Worm (Caenorhabditis elegans) whole organism, mixed stage, embryonic: ENCODE results near the gene K05F6.12.

Experiments used
- M03D4.4 ChIP-seq: sonication (generic microtip); optimal IDR thresholded peaks from 2 replicates; lab custom pipeline; 2017; ENCODE audit warnings: mild to moderate bottlenecking, missing genetic modification characterization, missing compliant biosample characterization
- blmp-1 ChIP-seq: fragments of 150-350 bp; optimal IDR thresholded peaks from 2 replicates; lab custom pipeline; 2014; ENCODE audit warnings: missing biosample characterization, missing genetic modification characterization
- ceh-39 ChIP-seq: fragments of 150-350 bp; optimal IDR thresholded peaks from 2 replicates; lab custom pipeline; 2014; ENCODE audit warnings: missing biosample characterization, missing genetic modification characterization
- ceh-43 ChIP-seq: fragments of 200-800 bp; sonication (Bioruptor generic); optimal IDR thresholded peaks from 2 replicates; lab custom pipeline; 2018; ENCODE audit warnings: mild to moderate bottlenecking, missing genetic modification characterization, moderate library complexity, missing compliant biosample characterization
- ceh-83 ChIP-seq: fragments of 200-800 bp; sonication (Bioruptor generic); optimal IDR thresholded peaks from 2 replicates; lab custom pipeline; 2018; ENCODE audit warnings: mild to moderate bottlenecking, missing genetic modification characterization, missing compliant biosample characterization
- ces-1 ChIP-seq: fragments of 150-350 bp; optimal IDR thresholded peaks from 2 replicates; lab custom pipeline; 2014; ENCODE audit warnings: missing biosample characterization, missing genetic modification reagents, missing genetic modification characterization
- cnd-1 ChIP-seq: fragments of 200-800 bp; sonication (Bioruptor generic); optimal IDR thresholded peaks from 2 replicates; lab custom pipeline; 2018; ENCODE audit warnings: mild to moderate bottlenecking, missing genetic modification characterization, missing compliant biosample characterization
- drap-1 ChIP-seq: fragments of 200-800 bp; sonication (Bioruptor generic); optimal IDR thresholded peaks from 3 replicates; lab custom pipeline; 2018; ENCODE audit warnings: mild to moderate bottlenecking, missing genetic modification characterization, missing compliant biosample characterization
- elt-1 ChIP-seq: sonication (generic microtip); optimal IDR thresholded peaks from 2 replicates; lab custom pipeline; 2017; ENCODE audit warnings: missing genetic modification characterization, mild to moderate bottlenecking, missing compliant biosample characterization, antibody characterized with exemption, moderate library complexity, borderline replicate concordance; ENCODE audit not compliant: insufficient read depth
- elt-3 ChIP-seq: fragments of 150-350 bp; optimal IDR thresholded peaks from 2 replicates; lab custom pipeline; 2014; ENCODE audit warnings: missing biosample characterization, missing genetic modification characterization
- flh-1 ChIP-seq: fragments of 200-800 bp; sonication (Bioruptor generic); optimal IDR thresholded peaks from 2 replicates; lab custom pipeline; 2018; ENCODE audit warnings: mild to moderate bottlenecking, missing genetic modification characterization, moderate library complexity, missing compliant biosample characterization
- ham-2 ChIP-seq: fragments of 200-800 bp; sonication (Bioruptor generic); optimal IDR thresholded peaks from 2 replicates; lab custom pipeline; 2018; ENCODE audit warnings: mild to moderate bottlenecking, missing genetic modification characterization, missing compliant biosample characterization
- hlh-1 ChIP-seq: fragments of 150-350 bp; optimal IDR thresholded peaks from 2 replicates; lab custom pipeline; 2014; ENCODE audit warnings: missing biosample characterization, missing genetic modification reagents, missing genetic modification characterization
- lin-13 ChIP-seq: fragments of 150-350 bp; optimal IDR thresholded peaks from 2 replicates; lab custom pipeline; 2014; ENCODE audit warnings: missing biosample characterization, missing genetic modification characterization
- lsy-2 ChIP-seq: fragments of 150-350 bp; optimal IDR thresholded peaks from 2 replicates; lab custom pipeline; 2014; ENCODE audit warnings: missing biosample characterization, missing genetic modification characterization
- mab-5 ChIP-seq: fragments of 150-350 bp; optimal IDR thresholded peaks from 2 replicates; lab custom pipeline; 2014; ENCODE audit warnings: missing biosample characterization, missing genetic modification characterization
- mep-1 ChIP-seq: fragments of 150-350 bp; optimal IDR thresholded peaks from 2 replicates; lab custom pipeline; 2017; ENCODE audit warnings: missing biosample characterization, missing genetic modification reagents, missing genetic modification characterization, inconsistent platforms
- mls-2 ChIP-seq: sonication (generic microtip); optimal IDR thresholded peaks from 2 replicates; lab custom pipeline; 2016; ENCODE audit warnings: mild to moderate bottlenecking, missing genetic modification characterization, moderate library complexity, missing compliant biosample characterization
- nhr-12 ChIP-seq: fragments of 150-350 bp; optimal IDR thresholded peaks from 2 replicates; lab custom pipeline; 2014; ENCODE audit warnings: missing biosample characterization, missing genetic modification characterization
- nhr-2 ChIP-seq: fragments of 150-350 bp; optimal IDR thresholded peaks from 2 replicates; lab custom pipeline; 2014; ENCODE audit warnings: missing biosample characterization, missing genetic modification characterization
- nhr-237 ChIP-seq: fragments of 150-350 bp; optimal IDR thresholded peaks from 2 replicates; lab custom pipeline; 2014; ENCODE audit warnings: missing biosample characterization, missing genetic modification characterization
- nhr-28 ChIP-seq: fragments of 150-350 bp; optimal IDR thresholded peaks from 2 replicates; lab custom pipeline; 2014; ENCODE audit warnings: missing biosample characterization, missing genetic modification characterization
- nhr-76 ChIP-seq: sonication (generic microtip); optimal IDR thresholded peaks from 2 replicates; lab custom pipeline; 2017; ENCODE audit warnings: missing biosample characterization, missing genetic modification characterization
- sem-2 ChIP-seq: fragments of 200-800 bp; sonication (Bioruptor generic); optimal IDR thresholded peaks from 2 replicates; lab custom pipeline; 2018; ENCODE audit warnings: mild to moderate bottlenecking, missing genetic modification characterization, missing compliant biosample characterization
- sptf-1 ChIP-seq: sonication (generic microtip); optimal IDR thresholded peaks from 2 replicates; lab custom pipeline; 2017; ENCODE audit warnings: mild to moderate bottlenecking, missing genetic modification characterization, moderate library complexity, missing compliant biosample characterization
- tbx-8 ChIP-seq: fragments of 200-800 bp; sonication (Bioruptor generic); optimal IDR thresholded peaks from 2 replicates; lab custom pipeline; 2018; ENCODE audit warnings: mild to moderate bottlenecking, missing genetic modification characterization, moderate library complexity, missing compliant biosample characterization
- unc-120 ChIP-seq: sonication (generic microtip); optimal IDR thresholded peaks from 2 replicates; lab custom pipeline; 2017; ENCODE audit warnings: missing genetic modification characterization, missing compliant biosample characterization; ENCODE audit not compliant: poor library complexity, severe bottlenecking
- unc-39 ChIP-seq: fragments of 150-350 bp; optimal IDR thresholded peaks from 2 replicates; lab custom pipeline; 2014; ENCODE audit warnings: missing biosample characterization, missing genetic modification characterization
- unc-62 ChIP-seq: fragments of 150-350 bp; optimal IDR thresholded peaks from 2 replicates; lab custom pipeline; 2014; ENCODE audit warnings: missing biosample characterization, missing genetic modification reagents, missing genetic modification characterization
- zip-8 ChIP-seq: fragments of 150-350 bp; optimal IDR thresholded peaks from 2 replicates; lab custom pipeline; 2014; ENCODE audit warnings: missing biosample characterization, missing genetic modification characterization
- ztf-11 ChIP-seq: fragments of 150-350 bp; optimal IDR thresholded peaks from 2 replicates; lab custom pipeline; 2014; ENCODE audit warnings: missing biosample characterization, missing genetic modification characterization

Gene K05F6.12

DNA sequence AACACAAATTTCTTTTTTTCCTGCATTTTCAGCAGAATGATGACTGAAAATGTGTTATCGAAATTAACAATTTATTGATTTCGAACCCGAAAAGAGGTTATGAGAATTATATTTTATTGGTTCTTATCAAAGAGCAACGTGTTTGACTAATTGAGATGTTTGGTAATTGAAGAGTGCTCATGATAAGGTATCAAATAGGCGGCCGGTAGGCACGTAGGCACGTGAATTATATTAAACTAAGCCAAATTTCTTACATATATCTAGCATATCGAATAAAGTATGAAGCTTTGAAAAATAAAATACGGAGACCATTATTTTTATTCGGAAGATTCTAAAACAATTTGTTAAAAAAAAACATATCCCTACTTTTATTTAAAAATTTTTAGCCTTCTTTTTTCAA is 28.4 kb upstream of the K05F6.12 start, which contains the start of gene math-45:
Gene math-45 (minus strand): TSS at position 101 of the 400 bp plus-strand sequence.
- TF ChIP-seq lsy-2 (no peak), ceh-39 (tag; lab: Kevin White, UChicago) (no peak), ceh-43 (no peak), nhr-12 (tag; lab: Kevin White, UChicago) (no peak), mls-2 (tag; lab: Kevin White, UChicago) (no peak), lin-13 (no peak)

- TF ChIP-seq unc-62 (no peak), blmp-1 (tag; lab: Kevin White, UChicago) (no peak), mep-1 (tag; lab: Kevin White, UChicago) (no peak), cnd-1 (tag; lab: Kevin White, UChicago) (no peak), unc-120 (tag; lab: Kevin White, UChicago) (no peak), unc-39 (tag; lab: Kevin White, UChicago) (no peak), nhr-28 (no peak), nhr-76 (tag; lab: Kevin White, UChicago) (no peak), sptf-1 (tag; lab: Kevin White, UChicago) (no peak), lin-13 (no peak), zip-8 (no peak)
These were observed 26.8 kb upstream of the K05F6.12 start, which contains the start of gene Y51H7BR.8 for ce11 chrII:1518914-1519313. TSS of gene Y51H7BR.8 (plus strand) at chrII:1519214.

ce11 chrII:1519867-1520266 is 25.9 kb upstream of the K05F6.12 start:
- TF ChIP-seq ceh-83 (GFP tag; lab: Kevin White, UChicago), result peak; percentile 20
- TF ChIP-seq sem-2, result peak; percentile 11
- TF ChIP-seq unc-120 (tag; lab: Kevin White, UChicago), result no peak
- TF ChIP-seq ces-1 (GFP tag; lab: Kevin White, UChicago), result peak; percentile 29
- TF ChIP-seq sptf-1 (tag; lab: Kevin White, UChicago), result peak; percentile 54
- TF ChIP-seq mls-2 (tag; lab: Kevin White, UChicago), result peak; percentile 28
- TF ChIP-seq M03D4.4 (tag; lab: Kevin White, UChicago), result no peak
- TF ChIP-seq, all 35 proteins: peak for 5

DNA sequence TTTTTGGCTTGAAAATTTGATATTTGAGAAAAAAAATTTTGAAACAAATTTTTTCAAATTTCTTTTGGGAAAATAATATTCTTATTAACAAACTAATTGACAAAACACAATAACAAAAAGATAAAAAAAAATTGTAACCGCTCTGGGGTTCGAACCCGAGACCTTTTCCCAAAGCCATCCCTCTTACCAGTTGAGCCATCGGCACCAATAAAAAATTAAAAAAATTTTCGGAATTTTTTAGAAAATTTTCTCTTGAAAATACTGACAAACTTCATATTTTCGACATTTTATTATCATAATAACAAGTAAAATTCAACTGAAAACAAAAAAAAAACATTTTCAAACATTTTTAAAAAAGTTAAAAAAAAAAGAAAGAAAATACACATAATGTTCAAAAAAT is 23.8 kb upstream of the K05F6.12 start:
- no peak for TF ChIP-seq mep-1 (tag; lab: Kevin White, UChicago)
- TF ChIP-seq lsy-2, result no peak
- no peak for TF ChIP-seq nhr-237 (tag; lab: Kevin White, UChicago)
- no peak for TF ChIP-seq sptf-1 (tag; lab: Kevin White, UChicago)
- no peak for TF ChIP-seq ceh-39 (tag; lab: Kevin White, UChicago)
- TF ChIP-seq unc-120 (tag; lab: Kevin White, UChicago), result no peak
- TF ChIP-seq sem-2, result no peak
- TF ChIP-seq mab-5 (tag; lab: Kevin White, UChicago), result no peak
- no peak for TF ChIP-seq nhr-76 (tag; lab: Kevin White, UChicago)
- TF ChIP-seq zip-8, result no peak
- no peak for TF ChIP-seq ham-2 (GFP tag; lab: Kevin White, UChicago)
- no peak for TF ChIP-seq nhr-12 (tag; lab: Kevin White, UChicago)
- TF ChIP-seq hlh-1 (tag; lab: Kevin White, UChicago), result no peak
- no peak for TF ChIP-seq elt-1 (tag; lab: Kevin White, UChicago)
- TF ChIP-seq flh-1 (GFP tag; lab: Kevin White, UChicago), result no peak
- TF ChIP-seq nhr-28, result no peak
- no peak for TF ChIP-seq ces-1 (GFP tag; lab: Kevin White, UChicago)
- TF ChIP-seq elt-3 (tag; lab: Kevin White, UChicago), result no peak
- TF ChIP-seq ceh-83 (GFP tag; lab: Kevin White, UChicago), result no peak

ce11 chrII:1525498-1525897 is 20.2 kb upstream of the K05F6.12 start, which contains the start of gene Y51H7BR.7:
TSS of gene Y51H7BR.7 (minus strand) at chrII:1525598.
- TF ChIP-seq ces-1 (GFP tag; lab: Kevin White, UChicago) (no peak), flh-1 (GFP tag; lab: Kevin White, UChicago) (no peak), ceh-39 (tag; lab: Kevin White, UChicago) (no peak), ceh-83 (GFP tag; lab: Kevin White, UChicago) (no peak), blmp-1 (tag; lab: Kevin White, UChicago) (no peak), tbx-8 (GFP tag; lab: Kevin White, UChicago) (no peak), hlh-1 (tag; lab: Kevin White, UChicago) (no peak), unc-39 (tag; lab: Kevin White, UChicago) (no peak), ham-2 (GFP tag; lab: Kevin White, UChicago) (no peak), nhr-76 (tag; lab: Kevin White, UChicago) (no peak), nhr-12 (tag; lab: Kevin White, UChicago) (no peak), ztf-11 (no peak), lin-13 (no peak), sem-2 (no peak), drap-1 (GFP tag; lab: Kevin White, UChicago) (no peak), nhr-2 (no peak), elt-3 (tag; lab: Kevin White, UChicago) (no peak), M03D4.4 (tag; lab: Kevin White, UChicago) (no peak)
- TF ChIP-seq, all 35 proteins: peak for 0
